Worm (Caenorhabditis elegans): ENCODE measurements around the gene unc-82.

DNA sequence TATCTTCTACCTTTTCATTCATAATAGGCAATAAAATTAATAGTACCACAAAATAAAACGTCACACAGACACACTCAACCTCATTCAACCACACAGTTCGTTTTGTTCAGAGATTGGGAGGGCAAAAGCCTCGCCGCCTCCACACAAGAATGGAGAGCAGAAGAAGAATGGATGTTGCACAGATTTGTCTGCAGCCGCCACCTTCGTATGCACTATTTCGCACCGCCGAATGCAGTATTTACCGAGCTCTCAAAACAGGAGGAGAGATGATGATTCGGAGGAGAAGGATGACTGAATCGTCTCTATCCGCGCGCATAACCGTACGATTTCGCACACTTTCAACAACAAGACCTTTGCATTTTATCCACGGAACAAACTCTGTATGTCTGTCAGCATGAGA, 26.8 kb upstream of the unc-82 start:
- TF ChIP-seq nhr-27 (tag; optimal IDR thresholded peaks at IDR 0.05) (no peak), ceh-40 (GFP tag; IDR thresholded peaks at IDR 0.05) (no peak), snpc-1.3 (tag; optimal IDR thresholded peaks at IDR 0.05; ENCODE audit: insufficient read depth) (no peak), sea-2 (GFP tag; IDR thresholded peaks at IDR 0.05) (no peak), B0035.1 (tag; optimal IDR thresholded peaks at IDR 0.05) (no peak), ets-4 (GFP tag; optimal IDR thresholded peaks at IDR 0.05) (no peak), lin-35 (GFP tag; optimal IDR thresholded peaks at IDR 0.05) (no peak)

Measured in whole organism, young adult.